Worm (Caenorhabditis elegans) whole organism, early embryonic: ENCODE data around the gene Y41E3.22.

Experiments used
- B0310.2 ChIP-seq: sonication (generic microtip); optimal IDR thresholded peaks from 2 replicates; lab custom pipeline; 2016; ENCODE audit warnings: mild to moderate bottlenecking, missing genetic modification characterization, missing compliant biosample characterization
- F13C5.2 ChIP-seq: sonication (generic microtip); optimal IDR thresholded peaks from 2 replicates; lab custom pipeline; 2017; ENCODE audit warnings: mild to moderate bottlenecking, missing genetic modification characterization, inconsistent platforms, missing compliant biosample characterization
- aly-1 ChIP-seq: sonication (generic microtip); optimal IDR thresholded peaks from 2 replicates; lab custom pipeline; 2016; ENCODE audit warnings: missing genetic modification characterization, missing compliant biosample characterization
- ama-1 ChIP-seq: fragments of 150-350 bp; optimal IDR thresholded peaks from 2 replicates; lab custom pipeline; 2014
- ceh-13 ChIP-seq: fragments of 200-800 bp; sonication (Bioruptor generic); optimal IDR thresholded peaks from 2 replicates; lab custom pipeline; 2018; ENCODE audit warnings: mild to moderate bottlenecking, missing genetic modification characterization, missing compliant biosample characterization
- ceh-36 ChIP-seq: sonication (generic microtip); optimal IDR thresholded peaks from 2 replicates; lab custom pipeline; 2016; ENCODE audit warnings: missing genetic modification characterization, inconsistent platforms, missing compliant biosample characterization
- ets-7 ChIP-seq: sonication (generic microtip); optimal IDR thresholded peaks from 2 replicates; lab custom pipeline; 2016; ENCODE audit warnings: missing genotype, missing genetic modification characterization, missing compliant biosample characterization
- flt-1 ChIP-seq: fragments of 200-800 bp; sonication (Bioruptor generic); IDR thresholded peaks from 2 replicates; pipeline ENCODE4 v1.3.6; 2022; ENCODE audit warnings: missing genetic modification characterization, missing compliant biosample characterization
- hmbx-1 ChIP-seq: sonication (generic microtip); optimal IDR thresholded peaks from 2 replicates; lab custom pipeline; 2016; ENCODE audit warnings: mild to moderate bottlenecking, missing genetic modification characterization, missing compliant biosample characterization
- hmg-4 ChIP-seq: fragments of 200-800 bp; sonication (Bioruptor generic); optimal IDR thresholded peaks from 2 replicates; lab custom pipeline; 2018; ENCODE audit warnings: mild to moderate bottlenecking, missing genetic modification characterization, missing compliant biosample characterization
- hnd-1 ChIP-seq: sonication (generic microtip); optimal IDR thresholded peaks from 2 replicates; lab custom pipeline; 2016; ENCODE audit warnings: missing genetic modification characterization, missing compliant biosample characterization
- pes-1 ChIP-seq: fragments of 200-800 bp; sonication (Bioruptor generic); IDR thresholded peaks from 2 replicates; pipeline ENCODE4 v1.3.6; 2022; ENCODE audit warnings: missing genetic modification reagents, missing genetic modification characterization, missing compliant biosample characterization
- scrt-1 ChIP-seq: fragments of 200-800 bp; sonication (Bioruptor generic); IDR thresholded peaks from 2 replicates; pipeline ENCODE4 v1.3.6; 2022; ENCODE audit warnings: missing genetic modification characterization, missing compliant biosample characterization
- sea-1 ChIP-seq: fragments of 200-800 bp; sonication (Bioruptor generic); conservative IDR thresholded peaks from 2 replicates; pipeline ENCODE4 v1.3.6; 2022; ENCODE audit warnings: missing genetic modification characterization, missing compliant biosample characterization
- tbx-11 ChIP-seq: fragments of 200-800 bp; sonication (Bioruptor generic); IDR thresholded peaks from 2 replicates; pipeline ENCODE4 v1.3.6; 2022; ENCODE audit warnings: missing genetic modification characterization, missing compliant biosample characterization
- tbx-37 ChIP-seq: fragments of 200-800 bp; sonication (Bioruptor generic); conservative IDR thresholded peaks from 2 replicates; pipeline ENCODE4 v1.3.6; 2022; ENCODE audit warnings: missing genetic modification reagents, missing genetic modification characterization, missing compliant biosample characterization
- tra-4 ChIP-seq: sonication (generic microtip); optimal IDR thresholded peaks from 2 replicates; lab custom pipeline; 2017; ENCODE audit warnings: missing genetic modification characterization, missing compliant biosample characterization

Gene Y41E3.22

DNA sequence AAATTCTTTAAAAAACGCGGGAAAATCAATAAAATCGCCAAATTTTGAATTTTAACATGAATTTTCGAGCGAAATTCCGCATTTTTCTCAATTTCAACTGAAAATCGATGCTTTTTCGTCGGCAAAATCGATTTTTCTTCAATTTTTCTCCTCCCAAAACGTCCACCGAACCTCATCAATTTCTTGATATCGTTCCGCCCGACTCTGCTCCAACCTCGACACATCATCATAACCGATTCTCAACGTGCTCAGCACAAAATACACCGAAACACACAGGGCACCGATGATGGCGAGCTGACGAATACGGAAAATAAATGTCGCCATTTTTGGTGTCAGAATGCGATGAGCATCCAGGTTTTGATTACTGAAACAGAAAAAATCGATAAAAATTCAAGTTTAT lies 8.0 kb downstream of the Y41E3.22 start, which contains the start of gene Y41E3.1:
TSS of gene Y41E3.1 (minus strand) at position 324 of the 400 bp plus-strand sequence.
- TF ChIP-seq pes-1 (GFP tag; lab: Robert Waterston, UW) (no peak), hnd-1 (tag; lab: Kevin White, UChicago) (no peak), aly-1 (tag; lab: Kevin White, UChicago) (no peak), tra-4 (tag; lab: Kevin White, UChicago) (no peak), flt-1 (no peak), tbx-37 (GFP tag; lab: Robert Waterston, UW) (no peak), tbx-11 (GFP tag; lab: Robert Waterston, UW) (no peak), F13C5.2 (tag; lab: Kevin White, UChicago) (no peak), sea-1 (GFP tag; lab: Robert Waterston, UW) (no peak), B0310.2 (tag; lab: Kevin White, UChicago) (no peak), ama-1 (lab: Kevin White, UChicago) (no peak)

DNA sequence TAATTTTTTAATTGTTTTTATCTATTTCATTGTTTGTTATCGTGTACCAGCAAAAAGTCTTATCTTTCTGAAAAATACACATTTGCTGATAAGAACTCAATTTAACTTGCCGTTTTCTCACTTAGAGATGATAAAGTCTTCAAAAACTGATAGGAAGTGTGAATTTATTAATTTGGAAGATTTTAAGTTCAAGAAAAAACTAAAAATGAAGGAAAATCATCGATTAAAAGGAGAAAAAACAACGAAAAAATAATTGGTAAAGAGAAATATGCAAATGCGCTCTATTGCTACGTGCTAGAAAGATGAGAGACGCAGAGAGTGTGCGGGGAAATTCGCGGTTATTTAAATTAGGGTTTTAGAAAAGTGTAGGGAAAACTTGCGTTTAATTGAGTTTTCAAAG lies 8.9 kb downstream of the Y41E3.22 start:
- peak; percentile 33; the same call in 1 of the 2 replicates for TF ChIP-seq tbx-37 (GFP tag; lab: Robert Waterston, UW)
- no peak for TF ChIP-seq hnd-1 (tag; lab: Kevin White, UChicago)
- peak; percentile 31 for TF ChIP-seq F13C5.2 (tag; lab: Kevin White, UChicago)

DNA sequence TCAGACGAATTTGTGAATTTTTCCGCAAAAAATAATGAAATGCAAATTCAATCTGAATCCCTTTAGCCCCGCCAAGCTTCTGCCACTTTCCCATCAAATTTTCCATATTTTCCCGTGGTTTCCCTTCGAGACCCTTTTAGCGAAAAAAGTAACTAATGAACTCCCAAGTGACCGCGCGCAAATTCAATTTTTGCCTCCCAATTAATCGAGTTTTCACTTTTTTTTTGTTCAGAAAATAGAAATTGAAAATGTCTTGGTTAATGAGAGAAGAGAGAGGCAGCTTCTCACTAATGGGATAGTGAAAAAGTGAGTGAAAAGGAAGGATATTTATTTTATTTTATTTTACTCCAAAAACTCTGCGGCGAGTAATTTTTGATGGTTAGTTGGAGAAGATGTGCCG lies 9.6 kb downstream of the Y41E3.22 start:
- TF ChIP-seq flt-1: no peak
- TF ChIP-seq F13C5.2 (tag; lab: Kevin White, UChicago): no peak
- TF ChIP-seq ama-1 (lab: Kevin White, UChicago): no peak
- TF ChIP-seq tra-4 (tag; lab: Kevin White, UChicago): no peak
- TF ChIP-seq hmbx-1 (tag; lab: Kevin White, UChicago): no peak
- TF ChIP-seq B0310.2 (tag; lab: Kevin White, UChicago): no peak
- TF ChIP-seq ceh-36 (tag; lab: Kevin White, UChicago): no peak
- no peak for TF ChIP-seq aly-1 (tag; lab: Kevin White, UChicago)
- TF ChIP-seq ceh-13: no peak
- TF ChIP-seq tbx-37 (GFP tag; lab: Robert Waterston, UW): no peak
- TF ChIP-seq hmg-4 (GFP tag; lab: Kevin White, UChicago): no peak
- TF ChIP-seq pes-1 (GFP tag; lab: Robert Waterston, UW): no peak
- TF ChIP-seq hnd-1 (tag; lab: Kevin White, UChicago): no peak
- no peak for TF ChIP-seq tbx-11 (GFP tag; lab: Robert Waterston, UW)
- no peak for TF ChIP-seq sea-1 (GFP tag; lab: Robert Waterston, UW)
- TF ChIP-seq scrt-1: no peak
- TF ChIP-seq ets-7 (tag; lab: Kevin White, UChicago): no peak

DNA sequence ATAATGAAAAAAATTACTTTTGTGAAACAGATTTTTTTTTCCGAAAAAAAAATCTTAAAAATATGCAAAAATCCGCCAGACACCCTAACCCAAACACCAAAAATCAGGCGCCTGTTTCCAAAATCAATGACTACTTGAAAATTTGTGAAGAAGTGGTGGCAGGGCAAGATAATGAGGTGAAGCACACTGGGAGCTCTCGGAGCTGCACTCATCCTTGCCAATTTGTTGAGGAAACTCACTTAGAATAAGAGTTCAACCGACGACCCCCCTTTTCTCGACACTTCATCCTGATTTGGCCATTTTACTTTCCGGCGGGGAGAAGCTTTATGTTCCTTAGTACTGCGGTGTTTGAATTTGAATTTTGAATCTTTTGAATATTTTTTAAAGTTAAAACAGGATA lies 27.7 kb downstream of the Y41E3.22 start:
- TF ChIP-seq hmg-4 (GFP tag; lab: Kevin White, UChicago) (no peak), F13C5.2 (tag; lab: Kevin White, UChicago) (no peak), hmbx-1 (tag; lab: Kevin White, UChicago) (no peak), ceh-13 (no peak), tra-4 (tag; lab: Kevin White, UChicago) (no peak), ama-1 (lab: Kevin White, UChicago) (no peak), ceh-36 (tag; lab: Kevin White, UChicago) (no peak)

DNA sequence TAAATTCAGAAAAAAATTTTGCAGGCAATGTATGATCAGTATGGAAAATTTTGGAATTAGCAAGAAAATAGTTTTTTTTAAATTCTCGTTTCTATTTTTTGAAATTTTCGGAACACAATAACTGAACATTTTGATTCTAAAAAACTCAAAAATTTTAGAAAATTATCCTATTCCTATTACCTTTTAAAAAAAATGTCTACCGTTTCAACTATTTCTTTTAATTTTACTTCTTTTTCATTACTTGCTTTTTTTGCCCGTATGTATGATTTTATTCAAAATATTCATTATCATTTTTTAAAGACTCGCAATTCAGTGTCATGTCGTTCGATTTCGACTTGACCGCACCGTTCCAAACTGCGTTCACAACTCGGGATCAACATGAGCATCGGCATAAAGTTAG lies 30.8 kb downstream of the Y41E3.22 start, which contains the start of gene atln-2:
TSS of gene atln-2 (plus strand) at position 301 of the 400 bp plus-strand sequence.
- TF ChIP-seq flt-1: no peak
- no peak for TF ChIP-seq hmg-4 (GFP tag; lab: Kevin White, UChicago)
- no peak for TF ChIP-seq tbx-11 (GFP tag; lab: Robert Waterston, UW)

DNA sequence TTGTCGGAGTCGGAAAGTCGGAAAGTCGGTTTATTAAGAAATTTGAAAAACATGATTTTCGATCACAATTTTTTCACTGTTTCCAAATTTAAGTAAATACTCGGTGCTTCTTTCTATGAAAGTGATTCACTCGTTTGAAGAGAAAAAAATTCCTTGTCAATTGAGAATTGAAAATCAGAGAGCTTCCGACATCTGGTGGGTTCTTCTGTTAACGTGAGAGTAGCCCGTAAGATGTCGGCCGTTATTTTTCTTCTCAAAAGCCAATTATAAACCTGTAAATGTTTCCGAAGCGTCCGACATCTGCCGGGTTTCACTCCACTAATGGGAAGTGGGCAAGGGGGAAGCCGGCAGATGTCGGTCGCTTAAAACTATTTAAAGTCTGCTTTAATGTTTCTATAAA lies 34.5 kb downstream of the Y41E3.22 start:
- no peak for TF ChIP-seq ceh-36 (tag; lab: Kevin White, UChicago)
- no peak for TF ChIP-seq sea-1 (GFP tag; lab: Robert Waterston, UW)
- TF ChIP-seq flt-1: no peak
- no peak for TF ChIP-seq pes-1 (GFP tag; lab: Robert Waterston, UW)
- no peak for TF ChIP-seq tbx-11 (GFP tag; lab: Robert Waterston, UW)
- no peak for TF ChIP-seq ets-7 (tag; lab: Kevin White, UChicago)
- no peak for TF ChIP-seq hnd-1 (tag; lab: Kevin White, UChicago)
- no peak for TF ChIP-seq tbx-37 (GFP tag; lab: Robert Waterston, UW)
- no peak for TF ChIP-seq hmbx-1 (tag; lab: Kevin White, UChicago)
- TF ChIP-seq ceh-13: no peak
- no peak for TF ChIP-seq F13C5.2 (tag; lab: Kevin White, UChicago)
- no peak for TF ChIP-seq tra-4 (tag; lab: Kevin White, UChicago)
- no peak for TF ChIP-seq hmg-4 (GFP tag; lab: Kevin White, UChicago)
- TF ChIP-seq B0310.2 (tag; lab: Kevin White, UChicago): no peak
- no peak for TF ChIP-seq ama-1 (lab: Kevin White, UChicago)
- TF ChIP-seq scrt-1: no peak
- no peak for TF ChIP-seq aly-1 (tag; lab: Kevin White, UChicago)

DNA sequence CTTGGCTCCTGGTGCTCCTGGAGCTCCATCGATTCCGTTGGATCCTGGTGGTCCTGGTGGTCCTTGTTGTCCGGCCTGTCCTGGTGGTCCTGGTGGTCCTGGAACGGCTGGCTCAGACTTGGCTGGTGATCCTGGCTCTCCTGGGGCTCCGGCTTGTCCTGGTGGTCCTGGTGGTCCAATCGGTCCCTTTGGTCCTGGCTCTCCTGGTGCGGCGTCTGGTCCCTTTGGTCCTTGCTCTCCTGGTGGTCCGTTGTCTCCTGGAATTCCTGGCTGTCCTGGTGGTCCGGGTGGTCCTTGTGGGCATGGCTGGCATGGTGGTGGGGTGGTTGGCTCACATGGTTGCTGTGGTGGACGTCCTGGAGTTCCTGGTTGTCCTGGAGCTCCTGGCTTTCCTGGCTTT lies 35.3 kb downstream of the Y41E3.22 start:
- TF ChIP-seq aly-1 (tag; lab: Kevin White, UChicago) (peak; percentile 45), ceh-36 (tag; lab: Kevin White, UChicago) (no peak)

DNA sequence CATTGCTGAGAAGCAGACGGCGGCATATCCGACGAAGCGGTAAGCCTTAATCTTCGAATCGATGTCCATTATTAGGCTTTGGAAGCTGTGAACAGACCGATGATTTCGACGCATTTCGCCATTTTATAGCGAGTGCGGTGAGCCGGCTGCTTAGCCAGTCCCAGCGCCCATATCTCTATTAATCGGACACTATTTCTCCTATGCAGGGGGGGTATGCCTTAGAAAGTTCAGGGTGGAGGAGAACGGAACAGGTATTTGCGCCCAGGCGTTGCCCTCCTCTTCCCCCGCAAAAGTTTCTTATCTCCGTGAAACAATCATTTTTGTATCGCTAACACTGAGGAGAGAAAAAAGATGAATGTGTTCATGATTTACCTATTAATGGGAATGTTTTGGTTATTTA lies 36.2 kb downstream of the Y41E3.22 start, which contains the start of gene dpy-4:
TSS of gene dpy-4 (minus strand) at position 101 of the 400 bp plus-strand sequence.
- TF ChIP-seq tbx-37 (GFP tag; lab: Robert Waterston, UW) (no peak), ama-1 (lab: Kevin White, UChicago) (no peak), tbx-11 (GFP tag; lab: Robert Waterston, UW) (no peak), ets-7 (tag; lab: Kevin White, UChicago) (no peak), pes-1 (GFP tag; lab: Robert Waterston, UW) (no peak), ceh-36 (tag; lab: Kevin White, UChicago) (no peak), scrt-1 (no peak), ceh-13 (no peak), flt-1 (no peak), B0310.2 (tag; lab: Kevin White, UChicago) (no peak), hmbx-1 (tag; lab: Kevin White, UChicago) (no peak), sea-1 (GFP tag; lab: Robert Waterston, UW) (no peak), tra-4 (tag; lab: Kevin White, UChicago) (no peak), F13C5.2 (tag; lab: Kevin White, UChicago) (no peak)
